Fruit fly (Drosophila melanogaster): ENCODE results near the gene CG14710.

The CG14710 gene

dm6 chr3R:11650105-11651039 is 30.5 kb downstream of the CG14710 start, which contains the start of the genes Csk and Elp1 (continued):
- TF ChIP-seq Smox (GFP tag; optimal IDR thresholded peaks at IDR 0.05) (peak; percentile 29), CG6163 (GFP tag; IDR thresholded peaks at IDR 0.05) (no peak), Eip78C (GFP tag) (peak; percentile 70), Ets96B (tag; optimal IDR thresholded peaks at IDR 0.05) (peak; percentile 36), Sox15 (GFP tag; optimal IDR thresholded peaks at IDR 0.05) (peak; percentile 22), fd85E (GFP tag; optimal IDR thresholded peaks at IDR 0.05) (no peak), esn (GFP tag; optimal IDR thresholded peaks at IDR 0.05) (peak; percentile 66), spab (GFP tag; optimal IDR thresholded peaks at IDR 0.05) (no peak), ss (GFP tag; optimal IDR thresholded peaks at IDR 0.05) (peak in 1 of 2 experiments; percentile 12), CG15336 (GFP tag; IDR thresholded peaks at IDR 0.05) (no peak), vri (GFP tag; optimal IDR thresholded peaks at IDR 0.05) (peak; percentile 10), fkh (GFP tag; optimal IDR thresholded peaks at IDR 0.05) (peak; percentile 75), Gug (GFP tag; IDR thresholded peaks at IDR 0.05) (peak; percentile 41; the same call in 1 of the 2 replicates), topi (GFP tag; optimal IDR thresholded peaks at IDR 0.05) (peak; percentile 39), CG6808 (GFP tag; optimal IDR thresholded peaks at IDR 0.05) (peak; percentile 6), CG11762 (GFP tag; optimal IDR thresholded peaks at IDR 0.05; ENCODE audit: insufficient read depth) (no peak), CG11294 (GFP tag; IDR thresholded peaks at IDR 0.05) (no peak), eg (GFP tag; IDR thresholded peaks at IDR 0.05) (peak; percentile 37; the same call in 1 of the 3 replicates), acj6 (GFP tag; optimal IDR thresholded peaks at IDR 0.05) (peak; percentile 46), CG11902 (GFP tag; optimal IDR thresholded peaks at IDR 0.05) (peak; percentile 7), Sox14 (GFP tag; optimal IDR thresholded peaks at IDR 0.05) (peak; percentile 41), achi (GFP tag; optimal IDR thresholded peaks at IDR 0.05) (peak; percentile 57), Lpt (GFP tag; optimal IDR thresholded peaks at IDR 0.05) (peak; percentile 2), CG3919 (GFP tag; optimal IDR thresholded peaks at IDR 0.05) (peak; percentile 56), cyc (GFP tag; optimal IDR thresholded peaks at IDR 0.05) (peak; percentile 51), CG10631 (GFP tag; optimal IDR thresholded peaks at IDR 0.05) (peak; percentile 48), CG1621 (tag; optimal IDR thresholded peaks at IDR 0.05) (no peak), CG6792 (GFP tag; optimal IDR thresholded peaks at IDR 0.05) (peak; percentile 12), dac (GFP tag; optimal IDR thresholded peaks at IDR 0.05) (peak; percentile 3)

dm6 chr3R:11655873-11656374 is 36.0 kb downstream of the CG14710 start, which contains the start of gene CG42327:
CG42327 (plus strand) TSS chr3R:11656149.
- TF ChIP-seq Sox14 (GFP tag; optimal IDR thresholded peaks at IDR 0.05) (peak; percentile 94), CG6854 (GFP tag; optimal IDR thresholded peaks at IDR 0.05) (peak; percentile 82), CG7368 (GFP tag; optimal IDR thresholded peaks at IDR 0.05) (peak; percentile 95), dsx (GFP tag; optimal IDR thresholded peaks at IDR 0.05; ENCODE audit: poor library complexity, severe bottlenecking) (peak; percentile 87), Met (GFP tag; optimal IDR thresholded peaks at IDR 0.05) (peak; percentile 94), achi (GFP tag; optimal IDR thresholded peaks at IDR 0.05) (peak; percentile 97), CG8319 (GFP tag; optimal IDR thresholded peaks at IDR 0.05) (peak; percentile 85), vri (GFP tag; optimal IDR thresholded peaks at IDR 0.05) (peak; percentile 93), salr (GFP tag; optimal IDR thresholded peaks at IDR 0.05) (peak; percentile 85 to 95), CG16779 (tag; optimal IDR thresholded peaks at IDR 0.05) (peak; percentile 92), CG11902 (GFP tag; optimal IDR thresholded peaks at IDR 0.05) (peak; percentile 81), CG3919 (GFP tag; optimal IDR thresholded peaks at IDR 0.05) (peak; percentile 97), ss (GFP tag; optimal IDR thresholded peaks at IDR 0.05) (peak; percentile 81 to 85), net (GFP tag; optimal IDR thresholded peaks at IDR 0.05) (peak; percentile 98), OdsH (GFP tag; optimal IDR thresholded peaks at IDR 0.05) (peak; percentile 98), cyc (GFP tag; optimal IDR thresholded peaks at IDR 0.05) (peak; percentile 90), CG31627 (GFP tag; optimal IDR thresholded peaks at IDR 0.05) (peak; percentile 90), CG3032 (tag; optimal IDR thresholded peaks at IDR 0.05) (peak; percentile 88), pdm3 (GFP tag; optimal IDR thresholded peaks at IDR 0.05) (peak; percentile 95), CG4318 (GFP tag; optimal IDR thresholded peaks at IDR 0.05) (peak; percentile 97), CG15336 (GFP tag; IDR thresholded peaks at IDR 0.05) (peak; percentile 99), esn (GFP tag; optimal IDR thresholded peaks at IDR 0.05) (peak; percentile 96), Hr38 (GFP tag; optimal IDR thresholded peaks at IDR 0.05) (no peak), Eip75B (GFP tag; optimal IDR thresholded peaks at IDR 0.05) (peak; percentile 94), Eip78C (GFP tag) (peak; percentile 99), CG8119 (GFP tag; IDR thresholded peaks at IDR 0.05) (peak; percentile 99), CG10631 (GFP tag; optimal IDR thresholded peaks at IDR 0.05) (peak; percentile 97), CG9139 (GFP tag; optimal IDR thresholded peaks at IDR 0.05) (peak; percentile 78), CG6808 (GFP tag; optimal IDR thresholded peaks at IDR 0.05) (peak; percentile 83), CG6163 (GFP tag; IDR thresholded peaks at IDR 0.05) (peak; percentile 99)

Measured in whole organism, prepupa.